Fruit fly (Drosophila melanogaster) whole organism, embryonic: Measurements from ENCODE around the gene CG14273.
A peak's percentile ranks its signal among the peaks of the same experiment; 100 is the strongest.

Experiments used
- Atf-2 ChIP-seq: fragments of 200-800 bp; sonication (Bioruptor generic); optimal IDR thresholded peaks from 2 replicates; lab custom pipeline; 2016; ENCODE audit warnings: missing biosample characterization, missing genetic modification characterization
- BtbVII ChIP-seq: fragments of 200-800 bp; sonication (Bioruptor generic); optimal IDR thresholded peaks from 3 replicates; lab custom pipeline; 2017; ENCODE audit warnings: missing biosample characterization, mild to moderate bottlenecking, missing genetic modification characterization
- CG10267 ChIP-seq: fragments of 200-800 bp; sonication (Bioruptor generic); optimal IDR thresholded peaks from 2 replicates; lab custom pipeline; 2018; ENCODE audit warnings: missing biosample characterization, mild to moderate bottlenecking, missing genetic modification characterization, moderate library complexity
- CG11456 ChIP-seq: fragments of 200-800 bp; sonication (Bioruptor generic); IDR thresholded peaks from 3 replicates; pipeline ENCODE4 v1.3.6; 2022; ENCODE audit warnings: missing biosample characterization, missing genetic modification characterization
- CG12391 ChIP-seq: fragments of 200-800 bp; sonication (Bioruptor generic); optimal IDR thresholded peaks from 3 replicates; lab custom pipeline; 2018; ENCODE audit warnings: missing biosample characterization, mild to moderate bottlenecking, missing genetic modification characterization, moderate library complexity
- CG13424 ChIP-seq: fragments of 200-800 bp; sonication (Bioruptor generic); optimal IDR thresholded peaks from 2 replicates; lab custom pipeline; 2019; ENCODE audit warnings: missing biosample characterization, mild to moderate bottlenecking, missing genetic modification characterization, moderate library complexity
- CG14710 ChIP-seq: fragments of 200-800 bp; sonication (Bioruptor generic); optimal IDR thresholded peaks from 3 replicates; lab custom pipeline; 2019; ENCODE audit warnings: missing biosample characterization, mild to moderate bottlenecking, missing genetic modification characterization, moderate library complexity
- CG16779 ChIP-seq: fragments of 200-800 bp; sonication (Bioruptor generic); IDR thresholded peaks from 2 replicates; pipeline ENCODE4 v1.3.6; 2022; ENCODE audit warnings: missing biosample characterization, missing genetic modification characterization
- CG16863 ChIP-seq: fragments of 200-800 bp; sonication (Bioruptor generic); optimal IDR thresholded peaks from 3 replicates; lab custom pipeline; 2016; ENCODE audit warnings: missing biosample characterization, missing genetic modification characterization
- CG17186 ChIP-seq: fragments of 200-800 bp; sonication (Bioruptor generic); optimal IDR thresholded peaks from 3 replicates; lab custom pipeline; 2017; ENCODE audit warnings: missing biosample characterization, missing genetic modification reagents, missing genetic modification characterization
- CG18262 ChIP-seq: fragments of 200-800 bp; optimal IDR thresholded peaks from 3 replicates; lab custom pipeline; 2019; ENCODE audit warnings: missing biosample characterization, mild to moderate bottlenecking, missing genetic modification characterization, moderate library complexity
- CG18764 ChIP-seq: fragments of 200-800 bp; sonication (Bioruptor generic); optimal IDR thresholded peaks from 3 replicates; lab custom pipeline; 2016; ENCODE audit warnings: missing biosample characterization, missing genetic modification characterization
- CG2120 ChIP-seq: fragments of 200-800 bp; sonication (Bioruptor generic); optimal IDR thresholded peaks from 3 replicates; lab custom pipeline; 2016; ENCODE audit warnings: missing biosample characterization, missing genetic modification characterization
- CG6254 ChIP-seq: fragments of 200-800 bp; sonication (Bioruptor generic); optimal IDR thresholded peaks from 3 replicates; lab custom pipeline; 2017; ENCODE audit warnings: mild to moderate bottlenecking, missing biosample characterization, missing genetic modification reagents, missing genetic modification characterization
- CG6813 ChIP-seq: fragments of 200-800 bp; sonication (Bioruptor generic); optimal IDR thresholded peaks from 2 replicates; lab custom pipeline; 2017; ENCODE audit warnings: missing biosample characterization, missing genetic modification characterization, mild to moderate bottlenecking, moderate library complexity, missing genetic modification reagents
- CG8281 ChIP-seq: fragments of 200-800 bp; sonication (Bioruptor generic); optimal IDR thresholded peaks from 2 replicates; lab custom pipeline; 2018; ENCODE audit warnings: missing biosample characterization, mild to moderate bottlenecking, missing genetic modification characterization, moderate library complexity
- CG8388 ChIP-seq: fragments of 200-800 bp; sonication (Bioruptor generic); optimal IDR thresholded peaks from 2 replicates; lab custom pipeline; 2019; ENCODE audit warnings: missing biosample characterization, mild to moderate bottlenecking, missing genetic modification characterization, moderate library complexity
- CG9797 ChIP-seq: fragments of 200-800 bp; sonication (Bioruptor generic); optimal IDR thresholded peaks from 3 replicates; lab custom pipeline; 2018; ENCODE audit warnings: missing biosample characterization, mild to moderate bottlenecking, missing genetic modification characterization
- CTCF ChIP-seq: fragments of 200-800 bp; sonication (Bioruptor generic); optimal IDR thresholded peaks from 2 replicates; lab custom pipeline; 2017; ENCODE audit warnings: missing biosample characterization, mild to moderate bottlenecking, missing genetic modification characterization, moderate library complexity
- Dad ChIP-seq: fragments of 200-800 bp; sonication (Bioruptor generic); optimal IDR thresholded peaks from 3 replicates; lab custom pipeline; 2016; ENCODE audit warnings: missing biosample characterization, missing genetic modification characterization
- Dfd ChIP-seq, 2 experiments: fragments of >200 bp; optimal IDR thresholded peaks; 2 replicates each; lab custom pipeline; 2017; ENCODE audit warnings: missing biosample characterization in 2 of 2, missing genetic modification characterization in 2 of 2
- Dp ChIP-seq: fragments of 200-800 bp; sonication (Bioruptor generic); optimal IDR thresholded peaks from 2 replicates; lab custom pipeline; 2018; ENCODE audit warnings: missing biosample characterization, mild to moderate bottlenecking, missing genetic modification characterization, moderate library complexity
- Eip74EF ChIP-seq, 2 experiments: fragments of 200-800 bp in 1 of 2; fragments of >200 bp in 1 of 2; sonication (Bioruptor generic) in 1 of 2; optimal IDR thresholded peaks; 2 replicates each; lab custom pipeline; 2017 to 2019; ENCODE audit warnings: missing biosample characterization in 2 of 2, missing genetic modification characterization in 2 of 2, mild to moderate bottlenecking in 1 of 2, moderate library complexity in 1 of 2
- H2.0 ChIP-seq: fragments of 200-800 bp; sonication (Bioruptor generic); IDR thresholded peaks from 2 replicates; pipeline ENCODE4 v1.3.6; 2022; ENCODE audit warnings: missing biosample characterization, missing genetic modification characterization
- Hmx ChIP-seq: fragments of 200-800 bp; sonication (Bioruptor generic); optimal IDR thresholded peaks from 2 replicates; lab custom pipeline; 2016; ENCODE audit warnings: missing biosample characterization, missing genetic modification characterization
- Hr51 ChIP-seq, 2 experiments: fragments of 200-800 bp; sonication (Bioruptor generic); optimal IDR thresholded peaks; 2 replicates in 1 of 2; 3 replicates in 1 of 2; lab custom pipeline; 2016 to 2018; ENCODE audit warnings: missing biosample characterization in 2 of 2, missing genetic modification characterization in 2 of 2, mild to moderate bottlenecking in 1 of 2, moderate library complexity in 1 of 2
- Neu2 ChIP-seq: fragments of 200-800 bp; sonication (Bioruptor generic); optimal IDR thresholded peaks from 3 replicates; lab custom pipeline; 2016; ENCODE audit warnings: missing biosample characterization, missing genetic modification characterization, borderline replicate concordance
- Oaz ChIP-seq: fragments of 200-800 bp; sonication (Bioruptor generic); IDR thresholded peaks from 2 replicates; pipeline ENCODE4 v1.3.6; 2022; ENCODE audit warnings: missing biosample characterization, missing genetic modification characterization
- Optix ChIP-seq: fragments of 200-800 bp; sonication (Bioruptor generic); IDR thresholded peaks from 3 replicates; pipeline ENCODE4 v1.3.6; 2022; ENCODE audit warnings: missing biosample characterization, missing genetic modification characterization
- Spps ChIP-seq: fragments of 200-800 bp; sonication (Bioruptor generic); optimal IDR thresholded peaks from 2 replicates; lab custom pipeline; 2018; ENCODE audit warnings: missing biosample characterization, mild to moderate bottlenecking, missing genetic modification characterization
- YL-1 ChIP-seq: fragments of 200-800 bp; sonication (Bioruptor generic); optimal IDR thresholded peaks from 3 replicates; lab custom pipeline; 2017; ENCODE audit warnings: missing biosample characterization, mild to moderate bottlenecking, missing genetic modification characterization
- ato ChIP-seq: fragments of 200-800 bp; sonication (Bioruptor generic); IDR thresholded peaks from 2 replicates; pipeline ENCODE4 v1.3.6; 2022; ENCODE audit warnings: missing biosample characterization, missing genetic modification characterization; ENCODE audit not compliant: partially characterized antibody
- cas ChIP-seq: fragments of 200-800 bp; sonication (Bioruptor generic); IDR thresholded peaks from 2 replicates; pipeline ENCODE4 v1.3.6; 2022; ENCODE audit warnings: missing biosample characterization, missing genetic modification characterization
- cg ChIP-seq: fragments of 200-800 bp; sonication (Bioruptor generic); optimal IDR thresholded peaks from 3 replicates; lab custom pipeline; 2019; ENCODE audit warnings: missing biosample characterization, mild to moderate bottlenecking, missing genetic modification characterization, moderate library complexity
- crol ChIP-seq: fragments of 200-800 bp; sonication (Bioruptor generic); IDR thresholded peaks from 2 replicates; pipeline ENCODE4 v1.3.6; 2022; ENCODE audit warnings: missing biosample characterization, missing genetic modification characterization
- exex ChIP-seq: fragments of 200-800 bp; sonication (Bioruptor generic); optimal IDR thresholded peaks from 4 replicates; lab custom pipeline; 2018; ENCODE audit warnings: missing biosample characterization, mild to moderate bottlenecking, missing genetic modification characterization, moderate library complexity
- fd96Cb ChIP-seq: fragments of 200-800 bp; sonication (Bioruptor generic); optimal IDR thresholded peaks from 2 replicates; lab custom pipeline; 2018; ENCODE audit warnings: missing biosample characterization, mild to moderate bottlenecking, missing genetic modification characterization, moderate library complexity
- gt ChIP-seq: fragments of 200-800 bp; sonication (Bioruptor generic); IDR thresholded peaks from 2 replicates; pipeline ENCODE4 v1.3.6; 2022; ENCODE audit warnings: missing biosample characterization, missing genetic modification characterization
- ind ChIP-seq: fragments of 200-800 bp; sonication (Bioruptor generic); optimal IDR thresholded peaks from 3 replicates; lab custom pipeline; 2016; ENCODE audit warnings: missing biosample characterization, missing genetic modification characterization
- kay ChIP-seq: fragments of 200-800 bp; sonication (Bioruptor generic); optimal IDR thresholded peaks from 2 replicates; lab custom pipeline; 2016; ENCODE audit warnings: missing biosample characterization, missing genetic modification characterization
- nerfin-2 ChIP-seq: fragments of 200-800 bp; sonication (Bioruptor generic); IDR thresholded peaks from 2 replicates; pipeline ENCODE4 v1.3.6; 2022; ENCODE audit warnings: missing biosample characterization, missing genetic modification characterization; ENCODE audit not compliant: partially characterized antibody
- pb ChIP-seq: fragments of 200-800 bp; sonication (Bioruptor generic); optimal IDR thresholded peaks from 3 replicates; lab custom pipeline; 2016; ENCODE audit warnings: missing biosample characterization, missing genetic modification characterization
- pho ChIP-seq: fragments of 200-800 bp; sonication (Bioruptor generic); optimal IDR thresholded peaks from 2 replicates; lab custom pipeline; 2016; ENCODE audit warnings: missing biosample characterization, missing genetic modification characterization
- repo ChIP-seq: fragments of 200-800 bp; sonication (Bioruptor generic); optimal IDR thresholded peaks from 2 replicates; lab custom pipeline; 2016; ENCODE audit warnings: missing biosample characterization, missing genetic modification characterization
- rib ChIP-seq: fragments of 200-800 bp; sonication (Bioruptor generic); IDR thresholded peaks from 2 replicates; pipeline ENCODE4 v1.3.6; 2022; ENCODE audit warnings: missing biosample characterization, missing genetic modification characterization
- sna ChIP-seq: fragments of 200-800 bp; sonication (Bioruptor generic); IDR thresholded peaks from 2 replicates; pipeline ENCODE4 v1.3.6; 2022; ENCODE audit warnings: missing biosample characterization, missing genetic modification characterization; ENCODE audit not compliant: partially characterized antibody
- sob ChIP-seq: fragments of 200-800 bp; sonication (Bioruptor generic); IDR thresholded peaks from 2 replicates; pipeline ENCODE4 v1.3.6; 2022; ENCODE audit warnings: missing biosample characterization, missing genetic modification characterization
- sr ChIP-seq: fragments of 200-800 bp; sonication (Bioruptor generic); IDR thresholded peaks from 3 replicates; pipeline ENCODE4 v1.3.6; 2022; ENCODE audit warnings: missing biosample characterization, missing genetic modification characterization
- ttk ChIP-seq: fragments of 200-800 bp; sonication (Bioruptor generic); IDR thresholded peaks from 2 replicates; pipeline ENCODE4 v2.1.2; 2022; ENCODE audit warnings: missing biosample characterization, missing genetic modification characterization
- tx ChIP-seq: fragments of 200-800 bp; sonication (Bioruptor generic); optimal IDR thresholded peaks from 2 replicates; lab custom pipeline; 2016; ENCODE audit warnings: missing biosample characterization, missing genetic modification characterization

The CG14273 gene

dm6 chr2L:8384108-8384601 is 41.7 kb downstream of the CG14273 start, which contains the start of the genes Dad1 and CG13384 (continued):
- peak; percentile 90 for TF ChIP-seq fd96Cb (tag; lab: Kevin White, UChicago)
- TF ChIP-seq repo = no peak
- peak; percentile 45 for TF ChIP-seq tx
- no peak for TF ChIP-seq pb (GFP tag; lab: Kevin White, UChicago)
- peak; percentile 75 to 94 for TF ChIP-seq Hr51 (GFP tag; optimal IDR thresholded peaks at IDR 0.05; lab: Kevin White, UChicago)
- TF ChIP-seq nerfin-2 = no peak
- no peak for TF ChIP-seq Dfd (GFP tag; optimal IDR thresholded peaks at IDR 0.05; lab: Kevin White, UChicago)
- TF ChIP-seq CTCF (GFP tag; lab: Kevin White, UChicago) = no peak
- peak; percentile 63 for TF ChIP-seq Hmx
- TF ChIP-seq CG12391 (tag; lab: Kevin White, UChicago) = peak; percentile 97
- TF ChIP-seq CG10267 = peak; percentile 92
- TF ChIP-seq YL-1 (GFP tag; lab: Kevin White, UChicago) = peak; percentile 54
- peak; percentile 30 for TF ChIP-seq Dp
- TF ChIP-seq sr = no peak
- TF ChIP-seq Eip74EF (GFP tag; optimal IDR thresholded peaks at IDR 0.05; lab: Kevin White, UChicago) = peak in 1 of 2 experiments; percentile 92
- TF ChIP-seq rib (GFP tag; lab: Robert Waterston, UW) = peak; percentile 88
- TF ChIP-seq CG8388 = peak; percentile 90
- TF ChIP-seq gt (GFP tag; lab: Robert Waterston, UW) = peak; percentile 77
- peak; percentile 96 for TF ChIP-seq CG14710
- TF ChIP-seq ttk (GFP tag; lab: Robert Waterston, UW) = peak; percentile 81
- peak; percentile 83 for TF ChIP-seq CG18764
- TF ChIP-seq Neu2 (GFP tag; lab: Kevin White, UChicago) = no peak
- peak; percentile 21 for TF ChIP-seq Atf-2 (GFP tag; lab: Kevin White, UChicago)
- no peak for TF ChIP-seq Optix (GFP tag; lab: Robert Waterston, UW)
- TF ChIP-seq CG13424 (tag; lab: Kevin White, UChicago) = peak; percentile 96
- peak; percentile 14; the same call in 1 of the 2 replicates for TF ChIP-seq crol
- TF ChIP-seq CG2120 (GFP tag; lab: Kevin White, UChicago) = peak; percentile 95
- TF ChIP-seq ind (GFP tag; lab: Kevin White, UChicago) = peak; percentile 92
- TF ChIP-seq H2.0 (GFP tag; lab: Robert Waterston, UW) = peak; percentile 89
- peak; percentile 82 for TF ChIP-seq CG8281 (tag; lab: Kevin White, UChicago)
- peak; percentile 93 for TF ChIP-seq sob (GFP tag; lab: Robert Waterston, UW)
- peak; percentile 59 for TF ChIP-seq CG17186 (GFP tag; lab: Kevin White, UChicago)
- peak; percentile 89 for TF ChIP-seq BtbVII
- TF ChIP-seq Spps = peak; percentile 82
- TF ChIP-seq Dad (GFP tag; lab: Kevin White, UChicago) = peak; percentile 44
- TF ChIP-seq CG18262 = peak; percentile 94
- peak; percentile 69 for TF ChIP-seq CG9797
- no peak; the same call in none of the 3 replicates for TF ChIP-seq CG11456
- TF ChIP-seq CG16863 (GFP tag; lab: Kevin White, UChicago) = peak; percentile 28
- 0 out of 2 replicates have a peak, but pooled peaks have one; percentile 19 for TF ChIP-seq CG16779 (GFP tag; lab: Robert Waterston, UW)
- TF ChIP-seq CG6254 (GFP tag; lab: Kevin White, UChicago) = peak; percentile 71
- TF ChIP-seq Oaz (GFP tag; lab: Robert Waterston, UW) = peak; percentile 74
- TF ChIP-seq ato (GFP tag; lab: Robert Waterston, UW) = 0 out of 2 replicates have a peak, but pooled peaks have one; percentile 23
- peak; percentile 84 for TF ChIP-seq CG6813 (GFP tag; lab: Kevin White, UChicago)
- peak; percentile 90 for TF ChIP-seq exex (tag; lab: Kevin White, UChicago)
- peak; percentile 57 for TF ChIP-seq kay
- no peak for TF ChIP-seq sna (GFP tag; lab: Robert Waterston, UW)
- peak; percentile 81 for TF ChIP-seq pho (GFP tag; lab: Kevin White, UChicago)
- TF ChIP-seq cg (GFP tag; lab: Kevin White, UChicago) = no peak
- peak; percentile 84 for TF ChIP-seq cas (GFP tag; lab: Robert Waterston, UW)
